Worm (Caenorhabditis elegans): ENCODE measurements around the gene smgl-2.

- TF ChIP-seq ama-1 (optimal IDR thresholded peaks at IDR 0.05) (no peak), fos-1 (tag; optimal IDR thresholded peaks at IDR 0.05) (no peak), lin-39 (tag; optimal IDR thresholded peaks at IDR 0.05) (no peak), sea-2 (GFP tag; optimal IDR thresholded peaks at IDR 0.05) (no peak), nhr-76 (tag; optimal IDR thresholded peaks at IDR 0.05) (no peak), egl-27 (tag; optimal IDR thresholded peaks at IDR 0.05) (no peak), nhr-23 (tag; optimal IDR thresholded peaks at IDR 0.05) (no peak), pha-4 (tag; optimal IDR thresholded peaks at IDR 0.05) (no peak), nhr-28 (tag; optimal IDR thresholded peaks at IDR 0.05) (no peak), ceh-82 (tag; optimal IDR thresholded peaks at IDR 0.05) (no peak)
Measured at ce11 chrIV:3686765-3687164, 39.2 kb upstream of the smgl-2 start, which contains the start of gene map-1.

Measured in whole organism, L3 larva.